Fruit fly (Drosophila melanogaster) whole organism, embryonic: Measurements from ENCODE around the gene Nmdar1.
A peak's percentile ranks its signal among the peaks of the same experiment; 100 is the strongest.

Source experiments
- ATbp ChIP-seq: fragments of 200-800 bp; sonication (Bioruptor generic); optimal IDR thresholded peaks from 2 replicates; lab custom pipeline; 2017; ENCODE audit warnings: missing biosample characterization, mild to moderate bottlenecking, missing genetic modification characterization, missing genetic modification reagents
- CG10147 ChIP-seq: fragments of 200-800 bp; sonication (Bioruptor generic); optimal IDR thresholded peaks from 2 replicates; lab custom pipeline; 2019; ENCODE audit warnings: missing biosample characterization, mild to moderate bottlenecking, missing genetic modification characterization, moderate library complexity
- CG10462 ChIP-seq: fragments of 200-800 bp; sonication (Bioruptor generic); optimal IDR thresholded peaks from 2 replicates; lab custom pipeline; 2016; ENCODE audit warnings: missing biosample characterization, missing genetic modification characterization
- CG10543 ChIP-seq: fragments of 200-800 bp; sonication (Bioruptor generic); optimal IDR thresholded peaks from 3 replicates; lab custom pipeline; 2017; ENCODE audit warnings: missing biosample characterization, mild to moderate bottlenecking, missing genetic modification characterization, moderate library complexity
- CG11085 ChIP-seq: fragments of 200-800 bp; sonication (Bioruptor generic); IDR thresholded peaks from 2 replicates; pipeline ENCODE4 v1.3.6; 2022; ENCODE audit warnings: missing biosample characterization, missing genetic modification characterization
- CG11560 ChIP-seq: fragments of 200-800 bp; sonication (Bioruptor generic); IDR thresholded peaks from 3 replicates; pipeline ENCODE4 v1.3.6; 2022; ENCODE audit warnings: missing biosample characterization, missing genetic modification characterization
- CG12299 ChIP-seq: fragments of 200-800 bp; sonication (Bioruptor generic); optimal IDR thresholded peaks from 2 replicates; lab custom pipeline; 2018; ENCODE audit warnings: missing biosample characterization, mild to moderate bottlenecking, missing genetic modification characterization
- CG13624 ChIP-seq: fragments of 200-800 bp; sonication (Bioruptor generic); optimal IDR thresholded peaks from 2 replicates; lab custom pipeline; 2016; ENCODE audit warnings: missing biosample characterization, missing genetic modification characterization
- CG14860 ChIP-seq: fragments of 200-800 bp; sonication (Bioruptor generic); IDR thresholded peaks from 3 replicates; pipeline ENCODE4 v1.3.6; 2022; ENCODE audit warnings: missing biosample characterization, missing genetic modification characterization; ENCODE audit not compliant: partially characterized antibody
- CG15011 ChIP-seq: fragments of 200-800 bp; sonication (Bioruptor generic); optimal IDR thresholded peaks from 3 replicates; lab custom pipeline; 2018; ENCODE audit warnings: missing biosample characterization, mild to moderate bottlenecking, missing genetic modification characterization
- CG16813 ChIP-seq: fragments of 200-800 bp; sonication (Bioruptor generic); IDR thresholded peaks from 3 replicates; pipeline ENCODE4 v1.3.6; 2022; ENCODE audit warnings: missing biosample characterization, missing genetic modification characterization; ENCODE audit not compliant: partially characterized antibody
- CG17186 ChIP-seq: fragments of 200-800 bp; sonication (Bioruptor generic); optimal IDR thresholded peaks from 3 replicates; lab custom pipeline; 2017; ENCODE audit warnings: missing biosample characterization, missing genetic modification reagents, missing genetic modification characterization
- CG17328 ChIP-seq: fragments of 200-800 bp; sonication (Bioruptor generic); IDR thresholded peaks from 2 replicates; pipeline ENCODE4 v1.3.6; 2022; ENCODE audit warnings: missing biosample characterization, missing genetic modification characterization
- CG17359 ChIP-seq: fragments of 200-800 bp; sonication (Bioruptor generic); optimal IDR thresholded peaks from 3 replicates; lab custom pipeline; 2018; ENCODE audit warnings: missing biosample characterization, mild to moderate bottlenecking, missing genetic modification characterization, moderate library complexity
- CG1832 ChIP-seq: fragments of 200-800 bp; sonication (Bioruptor generic); optimal IDR thresholded peaks from 2 replicates; lab custom pipeline; 2017; ENCODE audit warnings: missing biosample characterization, mild to moderate bottlenecking, missing genetic modification characterization, inconsistent platforms
- CG18619 ChIP-seq: fragments of 200-800 bp; sonication (Bioruptor generic); optimal IDR thresholded peaks from 3 replicates; lab custom pipeline; 2017; ENCODE audit warnings: missing biosample characterization, mild to moderate bottlenecking, missing genetic modification characterization
- CG31388 ChIP-seq: fragments of 200-800 bp; sonication (Bioruptor generic); optimal IDR thresholded peaks from 2 replicates; lab custom pipeline; 2016; ENCODE audit warnings: missing biosample characterization, missing genetic modification characterization
- CG34224 ChIP-seq: fragments of 200-800 bp; sonication (Bioruptor generic); IDR thresholded peaks from 3 replicates; pipeline ENCODE4 v1.3.6; 2022; ENCODE audit warnings: missing biosample characterization, missing genetic modification characterization; ENCODE audit not compliant: partially characterized antibody
- CG4707 ChIP-seq: fragments of 200-800 bp; sonication (Bioruptor generic); optimal IDR thresholded peaks from 2 replicates; lab custom pipeline; 2018; ENCODE audit warnings: missing biosample characterization, mild to moderate bottlenecking, missing genetic modification characterization, moderate library complexity
- CG5245 ChIP-seq: fragments of 200-800 bp; sonication (Bioruptor generic); optimal IDR thresholded peaks from 3 replicates; lab custom pipeline; 2016; ENCODE audit warnings: missing biosample characterization, missing genetic modification characterization
- CG7372 ChIP-seq: fragments of 200-800 bp; sonication (Bioruptor generic); IDR thresholded peaks from 2 replicates; pipeline ENCODE4 v1.3.6; 2022; ENCODE audit warnings: missing biosample characterization, missing genetic modification characterization
- CG8359 ChIP-seq: fragments of 200-800 bp; sonication (Bioruptor generic); optimal IDR thresholded peaks from 2 replicates; lab custom pipeline; 2017; ENCODE audit warnings: missing biosample characterization, mild to moderate bottlenecking, missing genetic modification characterization, borderline replicate concordance
- Chrac-16 ChIP-seq: fragments of 200-800 bp; sonication (Bioruptor generic); optimal IDR thresholded peaks from 3 replicates; lab custom pipeline; 2016; ENCODE audit warnings: missing biosample characterization, missing genetic modification characterization
- Fer1 ChIP-seq: fragments of 200-800 bp; sonication (Bioruptor generic); optimal IDR thresholded peaks from 2 replicates; lab custom pipeline; 2017; ENCODE audit warnings: missing biosample characterization, mild to moderate bottlenecking, missing genetic modification characterization
- HmgZ ChIP-seq: fragments of 200-800 bp; sonication (Bioruptor generic); optimal IDR thresholded peaks from 2 replicates; lab custom pipeline; 2018; ENCODE audit warnings: missing biosample characterization, mild to moderate bottlenecking, missing genetic modification characterization
- Hmx ChIP-seq: fragments of 200-800 bp; sonication (Bioruptor generic); optimal IDR thresholded peaks from 2 replicates; lab custom pipeline; 2016; ENCODE audit warnings: missing biosample characterization, missing genetic modification characterization
- MESR4 ChIP-seq: fragments of 200-800 bp; sonication (Bioruptor generic); optimal IDR thresholded peaks from 2 replicates; lab custom pipeline; 2018; ENCODE audit warnings: missing biosample characterization, mild to moderate bottlenecking, missing genetic modification characterization, moderate library complexity
- Mrtf ChIP-seq: fragments of 200-800 bp; sonication (Bioruptor generic); IDR thresholded peaks from 3 replicates; pipeline ENCODE4 v1.3.6; 2022; ENCODE audit warnings: missing biosample characterization, missing genetic modification characterization
- NK7.1 ChIP-seq: fragments of 200-800 bp; sonication (Bioruptor generic); optimal IDR thresholded peaks from 3 replicates; lab custom pipeline; 2016; ENCODE audit warnings: missing biosample characterization, missing genetic modification characterization
- PHDP ChIP-seq: fragments of 200-800 bp; sonication (Bioruptor generic); optimal IDR thresholded peaks from 3 replicates; lab custom pipeline; 2018; ENCODE audit warnings: missing biosample characterization, mild to moderate bottlenecking, missing genetic modification characterization, moderate library complexity
- Sox102F ChIP-seq: fragments of 200-800 bp; sonication (Bioruptor generic); optimal IDR thresholded peaks from 2 replicates; lab custom pipeline; 2018; ENCODE audit warnings: missing biosample characterization, mild to moderate bottlenecking, missing genetic modification characterization, moderate library complexity
- Usf ChIP-seq: fragments of 200-800 bp; sonication (Bioruptor generic); optimal IDR thresholded peaks from 2 replicates; lab custom pipeline; 2017; ENCODE audit warnings: missing genotype, missing biosample characterization, missing genetic modification characterization
- Xrp1 ChIP-seq: fragments of 200-800 bp; sonication (Bioruptor generic); IDR thresholded peaks from 2 replicates; pipeline ENCODE4 v1.3.6; 2022; ENCODE audit warnings: missing biosample characterization, missing genetic modification characterization
- YL-1 ChIP-seq: fragments of 200-800 bp; sonication (Bioruptor generic); optimal IDR thresholded peaks from 3 replicates; lab custom pipeline; 2017; ENCODE audit warnings: missing biosample characterization, mild to moderate bottlenecking, missing genetic modification characterization
- al ChIP-seq: fragments of 200-800 bp; sonication (Bioruptor generic); IDR thresholded peaks from 2 replicates; pipeline ENCODE4 v1.3.6; 2022; ENCODE audit warnings: missing biosample characterization, missing genetic modification characterization
- amos ChIP-seq: fragments of 200-800 bp; sonication (Bioruptor generic); IDR thresholded peaks from 2 replicates; pipeline ENCODE4 v1.3.6; 2022; ENCODE audit warnings: missing biosample characterization, missing genetic modification characterization; ENCODE audit not compliant: partially characterized antibody
- btn ChIP-seq: fragments of 200-800 bp; sonication (Bioruptor generic); optimal IDR thresholded peaks from 2 replicates; lab custom pipeline; 2016; ENCODE audit warnings: missing biosample characterization, missing genetic modification characterization
- cato ChIP-seq: fragments of 200-800 bp; sonication (Bioruptor generic); optimal IDR thresholded peaks from 2 replicates; lab custom pipeline; 2016; ENCODE audit warnings: missing biosample characterization, missing genetic modification characterization, borderline replicate concordance
- crol ChIP-seq: fragments of 200-800 bp; sonication (Bioruptor generic); IDR thresholded peaks from 2 replicates; pipeline ENCODE4 v1.3.6; 2022; ENCODE audit warnings: missing biosample characterization, missing genetic modification characterization
- cwo ChIP-seq: fragments of 200-800 bp; sonication (Bioruptor generic); optimal IDR thresholded peaks from 3 replicates; lab custom pipeline; 2017; ENCODE audit warnings: missing biosample characterization, missing genetic modification characterization, mild to moderate bottlenecking, moderate library complexity, missing genetic modification reagents
- gem ChIP-seq: fragments of 200-800 bp; sonication (Bioruptor generic); optimal IDR thresholded peaks from 2 replicates; lab custom pipeline; 2019; ENCODE audit warnings: missing biosample characterization, mild to moderate bottlenecking, missing genetic modification characterization, moderate library complexity
- lmd ChIP-seq: fragments of 200-800 bp; sonication (Bioruptor generic); IDR thresholded peaks from 2 replicates; pipeline ENCODE4 v1.3.6; 2022; ENCODE audit warnings: missing biosample characterization, missing genetic modification characterization
- lola ChIP-seq, 3 experiments: fragments of >200 bp in 2 of 3; fragments of 200-800 bp in 1 of 3; sonication (Bioruptor generic) in 1 of 3; optimal IDR thresholded peaks; 2 replicates each; lab custom pipeline; 2017 to 2019; ENCODE audit warnings: missing biosample characterization in 3 of 3, missing genetic modification characterization in 3 of 3, mild to moderate bottlenecking in 1 of 3, moderate library complexity in 1 of 3
- onecut ChIP-seq: fragments of 200-800 bp; sonication (Bioruptor generic); IDR thresholded peaks from 2 replicates; pipeline ENCODE4 v1.3.6; 2022; ENCODE audit warnings: missing biosample characterization, missing genetic modification characterization
- sens ChIP-seq: fragments of 200-800 bp; sonication (Bioruptor generic); peaks from one replicate; lab custom pipeline; 2016; ENCODE audit warnings: missing biosample characterization, missing genetic modification characterization
- sens-2 ChIP-seq: fragments of 200-800 bp; sonication (Bioruptor generic); IDR thresholded peaks from 2 replicates; pipeline ENCODE4 v1.3.6; 2022; ENCODE audit warnings: missing biosample characterization, missing genetic modification characterization
- unpg ChIP-seq: fragments of 200-800 bp; sonication (Bioruptor generic); optimal IDR thresholded peaks from 3 replicates; lab custom pipeline; 2018; ENCODE audit warnings: missing biosample characterization, mild to moderate bottlenecking, missing genetic modification characterization, moderate library complexity
- wdn ChIP-seq: fragments of 200-800 bp; sonication (Bioruptor generic); IDR thresholded peaks from 2 replicates; pipeline ENCODE4 v1.3.6; 2022; ENCODE audit warnings: missing biosample characterization, missing genetic modification characterization

Nmdar1 gene

DNA sequence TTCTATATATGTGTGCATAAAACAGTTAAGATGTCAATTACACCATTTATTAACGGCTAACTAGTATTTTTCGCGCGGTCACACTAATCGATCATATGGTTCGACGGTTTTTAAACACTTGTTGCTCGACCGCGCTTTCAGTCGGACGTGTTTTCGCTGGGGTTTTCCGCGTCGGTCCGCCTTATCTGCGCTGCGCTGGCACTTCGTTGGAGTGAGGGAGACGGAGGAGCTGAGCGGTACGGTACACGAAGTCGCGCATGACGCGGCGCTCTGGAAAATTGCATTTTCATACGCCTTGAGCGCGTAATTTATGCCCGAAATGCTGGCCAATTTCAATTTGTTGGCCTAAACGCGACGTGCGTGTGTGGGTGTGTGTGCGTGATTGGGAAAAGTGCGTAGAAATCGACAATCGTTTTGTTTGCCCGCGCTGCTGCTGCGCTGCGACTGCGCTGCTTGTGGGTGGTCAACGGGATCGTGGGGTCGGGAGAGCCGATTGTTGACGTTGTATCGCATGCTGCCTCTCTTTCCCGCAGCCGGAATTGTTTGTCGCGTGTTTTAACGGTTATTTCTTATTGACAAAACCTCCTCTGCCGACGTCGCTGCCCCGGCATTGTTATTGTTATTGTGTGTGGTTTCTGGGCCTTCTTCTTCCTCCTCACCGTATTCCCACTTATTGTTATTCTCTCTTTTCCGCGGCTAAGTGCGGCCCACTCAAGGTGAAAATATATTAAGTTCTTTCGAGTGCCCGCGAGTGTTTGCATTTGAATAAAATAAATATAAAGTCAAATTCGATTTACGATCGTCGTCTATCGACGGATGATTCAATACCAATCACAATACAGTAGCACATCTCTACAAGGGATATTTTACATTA is 5.9 kb downstream of the Nmdar1 start, which contains the start of gene Itpr (continued):
- TF ChIP-seq onecut (GFP tag; lab: Robert Waterston, UW) (0 out of 2 replicates have a peak, but pooled peaks have one; percentile 17), CG11085 (GFP tag; lab: Robert Waterston, UW) (no peak), Usf (GFP tag; lab: Kevin White, UChicago) (no peak), CG4707 (GFP tag; lab: Kevin White, UChicago) (no peak), CG5245 (GFP tag; lab: Kevin White, UChicago) (no peak), CG31388 (GFP tag; lab: Kevin White, UChicago) (no peak), Xrp1 (GFP tag; lab: Robert Waterston, UW) (no peak), Mrtf (no peak), MESR4 (GFP tag; lab: Kevin White, UChicago) (peak; percentile 41), CG17328 (GFP tag; lab: Robert Waterston, UW) (peak; percentile 26; the same call in 1 of the 2 replicates), CG12299 (tag; lab: Kevin White, UChicago) (no peak), sens-2 (GFP tag; lab: Robert Waterston, UW) (no peak), Hmx (GFP tag; lab: Kevin White, UChicago) (no peak), YL-1 (GFP tag; lab: Kevin White, UChicago) (peak; percentile 33), CG16813 (0 out of 3 replicates have a peak, but pooled peaks have one; percentile 12), sens (GFP tag; lab: Kevin White, UChicago) (peak; percentile 82), CG10147 (GFP tag; lab: Kevin White, UChicago) (no peak), crol (GFP tag; lab: Robert Waterston, UW) (peak; percentile 93), CG10462 (GFP tag; lab: Kevin White, UChicago) (peak; percentile 3), CG14860 (GFP tag; lab: Robert Waterston, UW) (no peak), CG18619 (GFP tag; lab: Kevin White, UChicago) (no peak), al (GFP tag; lab: Robert Waterston, UW) (no peak), CG13624 (GFP tag; lab: Kevin White, UChicago) (no peak), CG7372 (GFP tag; lab: Robert Waterston, UW) (no peak), NK7.1 (GFP tag; lab: Kevin White, UChicago) (no peak), ATbp (GFP tag; lab: Kevin White, UChicago) (no peak), Chrac-16 (no peak), lola (GFP tag; optimal IDR thresholded peaks at IDR 0.05; lab: Kevin White, UChicago) (no peak), unpg (GFP tag; lab: Kevin White, UChicago) (no peak), CG11560 (tag; lab: Robert Waterston, UW) (no peak), CG34224 (GFP tag; lab: Robert Waterston, UW) (no peak), gem (tag; lab: Kevin White, UChicago) (no peak), cato (GFP tag; lab: Kevin White, UChicago) (no peak), Fer1 (GFP tag; lab: Kevin White, UChicago) (peak; percentile 1), CG10543 (GFP tag; lab: Kevin White, UChicago) (no peak), cwo (GFP tag; lab: Kevin White, UChicago) (peak; percentile 73), CG1832 (GFP tag; lab: Kevin White, UChicago) (peak; percentile 78), CG15011 (GFP tag; lab: Kevin White, UChicago) (no peak), lmd (GFP tag; lab: Robert Waterston, UW) (no peak), HmgZ (tag; lab: Kevin White, UChicago) (peak; percentile 28), Sox102F (GFP tag; lab: Kevin White, UChicago) (no peak), CG17186 (GFP tag; lab: Kevin White, UChicago) (no peak), amos (GFP tag; lab: Robert Waterston, UW) (peak; percentile 50; the same call in 1 of the 2 replicates), wdn (GFP tag; lab: Robert Waterston, UW) (no peak), CG8359 (GFP tag; lab: Kevin White, UChicago) (no peak), btn (GFP tag; lab: Kevin White, UChicago) (no peak), CG17359 (no peak), PHDP (tag; lab: Kevin White, UChicago) (no peak)
